Worm (Caenorhabditis elegans): ENCODE measurements around the gene K08F9.1.

The K08F9.1 gene

DNA sequence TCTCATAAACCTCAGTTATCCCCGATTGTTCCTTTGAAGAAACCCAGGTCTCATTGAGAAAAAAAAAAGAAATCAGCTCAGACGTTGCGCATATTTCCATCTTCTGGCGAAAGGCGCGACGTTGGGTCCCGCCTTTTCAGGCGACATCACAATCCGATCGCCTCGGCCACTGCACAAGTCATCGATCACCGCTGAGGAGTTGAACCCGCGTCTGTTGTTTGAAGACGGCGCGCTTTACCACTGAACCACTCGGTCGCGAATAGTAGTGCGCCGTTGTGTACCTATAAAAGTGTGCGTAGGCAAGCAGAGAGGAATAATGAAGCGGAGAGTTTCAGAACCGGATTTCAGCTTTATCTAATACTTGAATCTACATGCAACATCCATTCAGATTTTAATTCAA, 47.7 kb upstream of the K08F9.1 start, which contains the start of gene Y75B12B.11 (continued):
- TF ChIP-seq fkh-3 (tag; optimal IDR thresholded peaks at IDR 0.05) (peak; percentile 93), sea-2 (GFP tag; IDR thresholded peaks at IDR 0.05) (0 out of 2 replicates have a peak, but pooled peaks have one; percentile 60), rpc-1 (optimal IDR thresholded peaks at IDR 0.05) (peak; percentile 97), rpc-1 (tag; optimal IDR thresholded peaks at IDR 0.05) (peak; percentile 97), ztf-18 (tag; optimal IDR thresholded peaks at IDR 0.05) (peak; percentile 86), mcd-1 (GFP tag; IDR thresholded peaks at IDR 0.05) (peak; percentile 93), aptf-3 (GFP tag; IDR thresholded peaks at IDR 0.05) (peak; percentile 96), ceh-58 (GFP tag; IDR thresholded peaks at IDR 0.05) (peak; percentile 96), zfh-2 (GFP tag; conservative IDR thresholded peaks at IDR 0.05) (peak; percentile 95), hmg-1.2 (GFP tag; IDR thresholded peaks at IDR 0.05) (peak; percentile 85), nhr-27 (tag; optimal IDR thresholded peaks at IDR 0.05) (peak; percentile 97), Y56A3A.18 (GFP tag; IDR thresholded peaks at IDR 0.05) (peak; percentile 98), T26A5.8 (tag; optimal IDR thresholded peaks at IDR 0.05) (peak; percentile 98), nhr-179 (tag; optimal IDR thresholded peaks at IDR 0.05) (peak; percentile 81), snpc-3.4 (tag; optimal IDR thresholded peaks at IDR 0.05) (peak; percentile 85), chd-7 (tag; optimal IDR thresholded peaks at IDR 0.05) (peak; percentile 97), snpc-1.1 (tag; optimal IDR thresholded peaks at IDR 0.05; ENCODE audit: insufficient read depth) (peak; percentile 81), cebp-1 (GFP tag; IDR thresholded peaks at IDR 0.05) (peak; percentile 67; the same call in 1 of the 2 replicates), cebp-1 (tag; optimal IDR thresholded peaks at IDR 0.05) (peak; percentile 88), mxl-1 (tag; optimal IDR thresholded peaks at IDR 0.05) (peak; percentile 96), lin-35 (GFP tag; optimal IDR thresholded peaks at IDR 0.05) (peak in 2 of 3 experiments; percentile 72 to 87), F49E8.2 (tag; optimal IDR thresholded peaks at IDR 0.05; ENCODE audit: insufficient read depth) (peak; percentile 96), F39B2.1 (GFP tag; IDR thresholded peaks at IDR 0.05) (peak; percentile 92), ceh-91 (GFP tag; IDR thresholded peaks at IDR 0.05) (peak; percentile 70), rec-8 (tag; optimal IDR thresholded peaks at IDR 0.05) (peak; percentile 94 to 96), ztf-28 (GFP tag; IDR thresholded peaks at IDR 0.05) (peak; percentile 94), ztf-26 (tag; optimal IDR thresholded peaks at IDR 0.05) (peak; percentile 95), lag-1 (GFP tag; IDR thresholded peaks at IDR 0.05) (0 out of 2 replicates have a peak, but pooled peaks have one; percentile 52), Y95B8A.8 (GFP tag; IDR thresholded peaks at IDR 0.05) (peak; percentile 87; the same call in 1 of the 2 replicates), dpl-1 (GFP tag; optimal IDR thresholded peaks at IDR 0.05) (peak; percentile 49), F52B5.7 (tag; optimal IDR thresholded peaks at IDR 0.05) (peak; percentile 97), madf-8 (GFP tag; conservative IDR thresholded peaks at IDR 0.05) (peak; percentile 71), lin-26 (GFP tag; IDR thresholded peaks at IDR 0.05) (peak; percentile 99), aptf-2 (GFP tag; conservative IDR thresholded peaks at IDR 0.05) (peak; percentile 73; the same call in 1 of the 2 replicates), attf-6 (GFP tag; IDR thresholded peaks at IDR 0.05) (peak; percentile 93), die-1 (tag; optimal IDR thresholded peaks at IDR 0.05) (peak; percentile 98), ekl-4 (GFP tag; IDR thresholded peaks at IDR 0.05) (peak; percentile 96), F57A8.1 (GFP tag; optimal IDR thresholded peaks at IDR 0.05) (peak; percentile 86), ets-4 (GFP tag; optimal IDR thresholded peaks at IDR 0.05) (peak; percentile 87), ceh-40 (GFP tag; IDR thresholded peaks at IDR 0.05) (peak; percentile 94), tlf-1 (GFP tag; optimal IDR thresholded peaks at IDR 0.05) (peak; percentile 95), B0019.2 (GFP tag; conservative IDR thresholded peaks at IDR 0.05) (peak; percentile 62), rcor-1 (GFP tag; IDR thresholded peaks at IDR 0.05) (peak; percentile 95), let-526 (GFP tag; IDR thresholded peaks at IDR 0.05) (peak; percentile 94), K12H6.12 (tag; optimal IDR thresholded peaks at IDR 0.05) (peak; percentile 83), nfyb-1 (GFP tag; IDR thresholded peaks at IDR 0.05) (peak; percentile 97), cebp-2 (GFP tag; IDR thresholded peaks at IDR 0.05) (peak; percentile 97), madf-6 (GFP tag; IDR thresholded peaks at IDR 0.05) (peak; percentile 92), ztf-3 (GFP tag; optimal IDR thresholded peaks at IDR 0.05) (peak; percentile 46)
